Worm (Caenorhabditis elegans): ENCODE data around the gene prkl-1.

- TF ChIP-seq unc-130 (GFP tag; optimal IDR thresholded peaks at IDR 0.05) (no peak), daf-19 (GFP tag; conservative IDR thresholded peaks at IDR 0.05) (no peak), tra-1 (GFP tag; IDR thresholded peaks at IDR 0.05) (no peak), unc-62 (GFP tag; optimal IDR thresholded peaks at IDR 0.05 in 1 of 2) (peak in 1 of 2 experiments; percentile 98), unc-62 (tag; optimal IDR thresholded peaks at IDR 0.05) (no peak)
Measured at ce11 chrIV:6958696-6959095, 28.0 kb downstream of the prkl-1 start.
